Fruit fly (Drosophila melanogaster): ENCODE data around the gene CG34026.

CG34026 gene

DNA sequence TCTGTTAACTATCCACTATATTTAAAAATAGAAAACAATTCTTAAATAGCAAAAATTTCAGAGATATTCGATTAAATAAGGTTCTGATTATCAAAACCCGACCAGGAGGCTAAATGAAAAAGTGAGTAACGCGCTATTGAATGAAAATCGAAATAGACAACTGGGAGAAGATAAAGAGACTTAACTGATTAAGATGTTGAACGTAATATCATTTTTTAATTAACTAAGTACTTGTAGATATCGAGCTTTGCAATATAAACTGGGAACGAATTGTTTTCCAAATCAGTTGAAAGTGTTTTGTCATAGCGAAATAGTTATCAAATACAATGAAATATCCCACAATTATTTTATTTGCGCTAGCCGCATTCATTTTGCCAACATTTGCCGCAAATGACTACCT is at the start of gene CG34026:
Gene CG34026 (plus strand): TSS at position 301 of the 400 bp plus-strand sequence.
- TF ChIP-seq h (optimal IDR thresholded peaks at IDR 0.05), result no peak
- TF ChIP-seq Myc (optimal IDR thresholded peaks at IDR 0.05), result no peak
- no peak for TF ChIP-seq Sin3A (optimal IDR thresholded peaks at IDR 0.05)
- no peak for TF ChIP-seq psq (optimal IDR thresholded peaks at IDR 0.05)

DNA sequence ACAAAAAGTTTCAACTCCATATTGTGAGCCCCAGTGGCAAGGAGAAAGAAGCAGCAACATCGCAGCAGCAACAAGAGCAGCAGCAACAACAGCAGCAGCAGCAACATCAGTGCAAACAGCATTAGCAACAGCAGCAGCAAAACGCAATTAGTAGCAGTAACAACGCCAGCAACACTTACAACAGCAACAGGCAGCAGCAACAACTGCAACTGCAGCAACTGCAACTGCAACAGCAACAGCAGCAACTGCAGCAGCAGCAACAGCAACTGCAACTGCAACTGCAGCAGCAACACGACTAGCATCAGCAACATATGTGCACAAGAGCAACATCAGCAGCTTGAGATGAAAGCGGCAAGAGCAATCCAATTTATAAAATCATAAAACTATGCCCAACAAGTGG is 48.4 kb upstream of the CG34026 start:
- TF ChIP-seq insv (optimal IDR thresholded peaks at IDR 0.05) (no peak), psq (optimal IDR thresholded peaks at IDR 0.05) (no peak), Sin3A (optimal IDR thresholded peaks at IDR 0.05) (no peak), ttk (optimal IDR thresholded peaks at IDR 0.05) (no peak), Myc (optimal IDR thresholded peaks at IDR 0.05) (no peak), h (optimal IDR thresholded peaks at IDR 0.05) (no peak)

dm6 chrX:9485899-9486298 is 47.7 kb upstream of the CG34026 start:
- TF ChIP-seq Sin3A (optimal IDR thresholded peaks at IDR 0.05), result no peak
- TF ChIP-seq insv (optimal IDR thresholded peaks at IDR 0.05), result no peak
- no peak for TF ChIP-seq ttk (optimal IDR thresholded peaks at IDR 0.05)
- TF ChIP-seq psq (optimal IDR thresholded peaks at IDR 0.05), result no peak
- no peak for TF ChIP-seq Myc (optimal IDR thresholded peaks at IDR 0.05)
- no peak for TF ChIP-seq h (optimal IDR thresholded peaks at IDR 0.05)

DNA sequence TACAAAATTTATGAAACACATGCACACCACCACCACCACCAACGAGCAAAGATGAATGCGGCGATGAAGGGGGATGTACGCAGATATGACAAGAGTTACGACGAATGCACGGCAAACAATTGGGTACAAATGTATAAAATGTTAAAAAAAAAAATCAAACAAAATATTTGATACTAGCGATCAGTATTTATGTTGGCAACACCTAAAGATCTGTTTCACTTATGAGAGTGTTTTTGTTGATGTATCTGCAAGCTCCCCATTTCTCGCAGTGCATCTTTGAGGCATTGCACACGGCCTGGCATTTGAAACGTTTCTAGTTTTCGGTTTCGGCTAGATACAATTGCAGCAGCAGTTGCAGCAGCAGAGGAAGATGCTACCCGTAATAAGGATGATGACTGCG is 46.8 kb upstream of the CG34026 start:
- TF ChIP-seq ttk (optimal IDR thresholded peaks at IDR 0.05) (no peak), Myc (optimal IDR thresholded peaks at IDR 0.05) (no peak), h (optimal IDR thresholded peaks at IDR 0.05) (no peak), insv (optimal IDR thresholded peaks at IDR 0.05) (no peak), psq (optimal IDR thresholded peaks at IDR 0.05) (no peak), Sin3A (optimal IDR thresholded peaks at IDR 0.05) (no peak)

DNA sequence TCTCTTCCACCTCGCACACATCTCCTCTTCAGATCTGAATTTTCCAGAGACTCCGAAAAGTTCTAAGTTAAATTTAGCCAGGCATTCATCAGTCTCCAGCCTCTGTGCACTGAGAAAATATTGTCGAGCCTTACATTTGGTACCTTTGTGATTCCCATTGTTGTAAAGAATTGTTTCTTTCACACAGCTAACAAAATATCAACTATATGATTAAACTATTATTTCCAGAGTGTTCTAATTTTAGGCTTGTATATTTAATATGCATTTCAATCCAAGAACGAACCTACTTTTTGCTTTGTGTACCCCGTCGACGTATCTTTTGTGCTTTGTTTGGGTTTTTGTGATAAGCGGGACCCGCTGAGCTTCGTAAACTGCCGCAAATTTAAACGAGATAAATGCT is 39.5 kb upstream of the CG34026 start:
- no peak for TF ChIP-seq h (optimal IDR thresholded peaks at IDR 0.05)
- TF ChIP-seq psq (optimal IDR thresholded peaks at IDR 0.05), result no peak
- TF ChIP-seq ttk (optimal IDR thresholded peaks at IDR 0.05), result no peak
- TF ChIP-seq Myc (optimal IDR thresholded peaks at IDR 0.05), result no peak
- TF ChIP-seq Sin3A (optimal IDR thresholded peaks at IDR 0.05), result no peak
- TF ChIP-seq insv (optimal IDR thresholded peaks at IDR 0.05), result no peak

- TF ChIP-seq ttk (optimal IDR thresholded peaks at IDR 0.05) (no peak), insv (optimal IDR thresholded peaks at IDR 0.05) (no peak), Myc (optimal IDR thresholded peaks at IDR 0.05) (no peak), psq (optimal IDR thresholded peaks at IDR 0.05) (no peak), Sin3A (optimal IDR thresholded peaks at IDR 0.05) (no peak), h (optimal IDR thresholded peaks at IDR 0.05) (no peak)
Measured at dm6 chrX:9495945-9496445, 37.6 kb upstream of the CG34026 start.

DNA sequence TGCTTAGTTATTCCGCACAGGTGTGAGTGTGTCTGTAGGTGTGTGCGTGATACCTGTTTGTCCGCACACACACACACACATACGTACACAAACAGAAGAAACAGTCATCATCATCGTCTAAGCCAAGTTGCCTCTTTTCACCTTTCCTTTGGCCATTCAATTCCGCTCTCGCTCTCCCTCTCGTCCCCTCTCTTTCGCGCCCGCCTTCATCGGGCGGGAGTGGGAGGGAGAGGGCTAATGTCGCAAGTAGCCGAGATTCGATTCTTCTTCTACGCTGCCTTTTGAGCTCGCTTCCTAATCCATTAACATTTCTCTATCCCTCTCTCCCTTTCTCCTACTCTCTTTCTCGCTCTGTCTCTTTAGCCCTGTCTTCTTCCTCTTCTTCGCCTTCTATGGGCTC is 36.5 kb upstream of the CG34026 start:
- TF ChIP-seq h (optimal IDR thresholded peaks at IDR 0.05) (no peak), psq (optimal IDR thresholded peaks at IDR 0.05) (no peak), Sin3A (optimal IDR thresholded peaks at IDR 0.05) (no peak), Myc (optimal IDR thresholded peaks at IDR 0.05) (no peak), ttk (optimal IDR thresholded peaks at IDR 0.05) (no peak)

DNA sequence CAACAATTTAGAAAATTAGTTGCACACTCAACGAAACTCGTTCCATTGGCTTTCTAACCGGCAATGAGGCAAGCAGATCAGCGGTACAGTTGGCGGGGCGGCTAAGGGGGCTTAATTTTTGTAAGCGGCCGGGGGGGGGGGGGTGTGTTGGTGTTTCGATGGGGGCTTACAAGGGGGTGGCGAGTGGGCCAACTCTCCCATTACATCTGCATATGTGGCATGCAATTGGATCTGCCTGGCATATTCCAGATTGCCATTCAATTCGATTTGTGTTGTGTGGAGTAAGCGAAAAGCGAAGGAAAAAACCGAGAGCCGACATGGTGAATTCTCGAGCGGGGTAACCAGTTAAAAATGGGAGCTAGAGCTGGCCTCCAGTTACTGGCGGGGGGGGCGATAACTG is 35.4 kb upstream of the CG34026 start:
- TF ChIP-seq psq (optimal IDR thresholded peaks at IDR 0.05) (no peak), Myc (optimal IDR thresholded peaks at IDR 0.05) (no peak), Sin3A (optimal IDR thresholded peaks at IDR 0.05) (no peak), insv (optimal IDR thresholded peaks at IDR 0.05) (no peak), h (optimal IDR thresholded peaks at IDR 0.05) (no peak), ttk (optimal IDR thresholded peaks at IDR 0.05) (no peak)

dm6 chrX:9499994-9500804 is 33.4 kb upstream of the CG34026 start, which contains the start of gene mgl:
mgl (minus strand) TSS chrX:9500129.
- no peak for TF ChIP-seq Myc (optimal IDR thresholded peaks at IDR 0.05)
- no peak for TF ChIP-seq Sin3A (optimal IDR thresholded peaks at IDR 0.05)
- TF ChIP-seq h (optimal IDR thresholded peaks at IDR 0.05), result no peak
- TF ChIP-seq psq (optimal IDR thresholded peaks at IDR 0.05), result no peak
- no peak for TF ChIP-seq ttk (optimal IDR thresholded peaks at IDR 0.05)
- TF ChIP-seq insv (optimal IDR thresholded peaks at IDR 0.05), result no peak

dm6 chrX:9500805-9501281 is 32.8 kb upstream of the CG34026 start:
- no peak for TF ChIP-seq insv (optimal IDR thresholded peaks at IDR 0.05)
- TF ChIP-seq psq (optimal IDR thresholded peaks at IDR 0.05), result no peak
- TF ChIP-seq Myc (optimal IDR thresholded peaks at IDR 0.05), result no peak
- TF ChIP-seq ttk (optimal IDR thresholded peaks at IDR 0.05), result no peak
- TF ChIP-seq Sin3A (optimal IDR thresholded peaks at IDR 0.05), result no peak
- TF ChIP-seq h (optimal IDR thresholded peaks at IDR 0.05), result no peak

- no peak for TF ChIP-seq h (optimal IDR thresholded peaks at IDR 0.05)
- TF ChIP-seq insv (optimal IDR thresholded peaks at IDR 0.05), result no peak
- TF ChIP-seq Myc (optimal IDR thresholded peaks at IDR 0.05), result no peak
- no peak for TF ChIP-seq ttk (optimal IDR thresholded peaks at IDR 0.05)
- TF ChIP-seq Sin3A (optimal IDR thresholded peaks at IDR 0.05), result no peak
- no peak for TF ChIP-seq psq (optimal IDR thresholded peaks at IDR 0.05)
Measured at dm6 chrX:9502286-9502685, 31.3 kb upstream of the CG34026 start.

dm6 chrX:9511224-9511623 is 22.4 kb upstream of the CG34026 start, which contains the start of gene CG34028:
CG34028 (plus strand) TSS chrX:9511524.
- no peak for TF ChIP-seq Sin3A (optimal IDR thresholded peaks at IDR 0.05)
- no peak for TF ChIP-seq Myc (optimal IDR thresholded peaks at IDR 0.05)
- TF ChIP-seq ttk (optimal IDR thresholded peaks at IDR 0.05), result no peak
- TF ChIP-seq insv (optimal IDR thresholded peaks at IDR 0.05), result no peak
- no peak for TF ChIP-seq h (optimal IDR thresholded peaks at IDR 0.05)
- no peak for TF ChIP-seq psq (optimal IDR thresholded peaks at IDR 0.05)

Data from Kc167 (cell line).